Worm (Caenorhabditis elegans): ENCODE measurements around the gene F10A3.11.

ce11 chrV:16213323-16213722, 50.8 kb downstream of the F10A3.11 start:
- no peak for TF ChIP-seq pqm-1 (tag; optimal IDR thresholded peaks at IDR 0.05)
- TF ChIP-seq hlh-8 (tag; optimal IDR thresholded peaks at IDR 0.05), result no peak
- TF ChIP-seq sox-4 (tag; optimal IDR thresholded peaks at IDR 0.05), result no peak
- no peak for TF ChIP-seq lim-6 (tag; optimal IDR thresholded peaks at IDR 0.05)
- no peak for TF ChIP-seq nhr-11 (tag; optimal IDR thresholded peaks at IDR 0.05)
- TF ChIP-seq T23F11.4 (GFP tag; optimal IDR thresholded peaks at IDR 0.05), result no peak
- TF ChIP-seq fkh-6 (tag; optimal IDR thresholded peaks at IDR 0.05), result no peak
- no peak for TF ChIP-seq hlh-30 (tag; optimal IDR thresholded peaks at IDR 0.05; ENCODE audit: insufficient read depth)
- TF ChIP-seq pag-3 (tag; optimal IDR thresholded peaks at IDR 0.05; ENCODE audit: borderline replicate concordance), result no peak
